Fruit fly (Drosophila melanogaster): ENCODE data around the gene sas.

sas gene

dm6 chr3R:7186242-7187092 lies 23.9 kb downstream of the sas start, which contains the start of the genes CG10055 and lap:
CG10055 (minus strand) TSS chr3R:7186673.
lap (plus strand) TSS chr3R:7186994.
- TF ChIP-seq CG17801 (GFP tag; optimal IDR thresholded peaks at IDR 0.05; ENCODE audit: partially characterized antibody), result no peak

dm6 chr3R:7187093-7187912 lies 24.7 kb downstream of the sas start:
- no peak for TF ChIP-seq CG17801 (GFP tag; optimal IDR thresholded peaks at IDR 0.05; ENCODE audit: partially characterized antibody)

DNA sequence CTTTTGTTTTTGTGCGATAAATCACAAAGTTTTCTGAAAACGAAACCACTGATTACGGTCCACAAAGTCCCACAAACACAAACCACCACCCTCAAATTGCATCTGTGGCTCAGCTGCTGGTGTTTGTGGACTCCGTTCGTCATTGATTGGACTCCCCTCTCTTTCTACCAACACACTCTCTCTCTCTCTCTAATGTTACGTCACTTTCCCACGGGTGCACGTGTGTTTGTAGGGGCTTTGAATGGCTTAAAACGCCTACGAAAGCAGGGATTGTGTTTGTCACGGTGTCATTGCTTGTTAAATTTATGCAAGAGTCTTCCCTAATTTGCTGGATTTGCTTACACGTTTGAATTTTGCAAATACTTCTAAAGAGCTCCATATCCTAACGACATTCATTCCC lies 25.4 kb downstream of the sas start:
- TF ChIP-seq CG17801 (GFP tag; optimal IDR thresholded peaks at IDR 0.05; ENCODE audit: partially characterized antibody), result no peak

DNA sequence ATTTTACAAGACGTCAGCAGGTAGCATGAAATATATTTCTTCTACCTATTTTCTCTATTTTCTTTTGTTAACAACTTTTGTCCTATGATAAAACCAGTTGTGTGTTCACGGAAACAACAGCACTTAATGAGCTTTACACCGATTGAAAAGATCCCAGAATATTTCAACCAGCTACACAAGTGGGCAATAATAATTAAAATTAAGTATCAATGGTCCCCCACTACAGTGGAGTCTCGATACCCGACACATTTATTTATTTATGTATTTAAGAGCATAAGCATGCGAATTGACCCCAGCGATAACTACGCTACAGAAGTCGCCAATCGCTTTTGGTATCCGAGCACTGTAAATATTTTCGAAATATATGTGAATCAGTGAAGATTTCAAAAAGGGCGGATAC lies 26.1 kb downstream of the sas start:
- no peak for TF ChIP-seq CG17801 (GFP tag; optimal IDR thresholded peaks at IDR 0.05; ENCODE audit: partially characterized antibody)

- no peak for TF ChIP-seq CG17801 (GFP tag; optimal IDR thresholded peaks at IDR 0.05; ENCODE audit: partially characterized antibody)
These were observed 37.2 kb downstream of the sas start for dm6 chr3R:7199849-7200248.

dm6 chr3R:7200670-7201069 lies 38.1 kb downstream of the sas start, which contains the start of gene CG14609:
CG14609 (plus strand) TSS chr3R:7200970.
- TF ChIP-seq CG17801 (GFP tag; optimal IDR thresholded peaks at IDR 0.05; ENCODE audit: partially characterized antibody), result no peak

DNA sequence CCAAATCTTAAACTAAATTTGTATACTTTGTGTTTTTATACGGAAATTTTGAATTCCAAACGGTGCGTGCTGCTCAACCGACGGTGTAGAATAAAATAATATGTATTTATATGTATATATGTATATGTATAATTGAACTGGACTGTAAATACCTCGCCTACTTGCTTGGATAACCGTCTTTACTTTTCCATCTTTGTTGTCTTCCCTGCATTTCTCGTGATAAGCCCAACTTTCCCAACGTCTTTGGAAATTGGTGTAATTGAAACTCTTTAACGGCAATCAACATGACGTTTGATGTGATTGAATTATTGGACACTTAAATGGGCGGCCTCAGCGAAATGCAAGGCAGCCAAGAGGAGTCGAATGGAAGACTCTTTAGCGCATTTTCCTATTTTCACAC lies 45.7 kb downstream of the sas start, which contains the start of gene CG1288:
Gene CG1288, minus strand, starts transcription at position 101 of the 400 bp plus-strand sequence.
- no peak for TF ChIP-seq CG17801 (GFP tag; optimal IDR thresholded peaks at IDR 0.05; ENCODE audit: partially characterized antibody)

- no peak for TF ChIP-seq CG17801 (GFP tag; optimal IDR thresholded peaks at IDR 0.05; ENCODE audit: partially characterized antibody)
These were observed 54.4 kb downstream of the sas start, which contains the start of gene CG14606 for dm6 chr3R:7216924-7217529. CG14606 (minus strand) TSS chr3R:7217083.

dm6 chr3R:7219605-7220004 lies 57.0 kb downstream of the sas start, which contains the start of gene CG14605:
CG14605 (minus strand) TSS chr3R:7219705.
- TF ChIP-seq CG17801 (GFP tag; optimal IDR thresholded peaks at IDR 0.05; ENCODE audit: partially characterized antibody), result no peak

- TF ChIP-seq CG17801 (GFP tag; optimal IDR thresholded peaks at IDR 0.05; ENCODE audit: partially characterized antibody), result no peak
These were observed 61.4 kb downstream of the sas start, which contains the start of gene thw for dm6 chr3R:7223972-7224464. thw (plus strand) TSS chr3R:7224414.

Data from ovary, adult (tissue).